Fruit fly (Drosophila melanogaster): ENCODE results near the gene Cpr65Ax1.

Cpr65Ax1 gene

dm6 chr3L:6173826-6174255, 26.1 kb upstream of the Cpr65Ax1 start, which contains the start of the genes fmt and CG7376 (continued):
- TF ChIP-seq CG18011 (GFP tag; optimal IDR thresholded peaks at IDR 0.05): no peak
- no peak for TF ChIP-seq usp (GFP tag; optimal IDR thresholded peaks at IDR 0.05)
- TF ChIP-seq ERR (GFP tag; optimal IDR thresholded peaks at IDR 0.05): no peak
- TF ChIP-seq z (GFP tag; IDR thresholded peaks at IDR 0.05): no peak
- no peak for TF ChIP-seq sc (optimal IDR thresholded peaks at IDR 0.05)
- TF ChIP-seq sc (GFP tag; optimal IDR thresholded peaks at IDR 0.05): no peak
- TF ChIP-seq Six4 (GFP tag; optimal IDR thresholded peaks at IDR 0.05): no peak
- no peak for TF ChIP-seq CG18619 (GFP tag; optimal IDR thresholded peaks at IDR 0.05)
- TF ChIP-seq az2 (GFP tag; optimal IDR thresholded peaks at IDR 0.05): peak; percentile 7
- no peak for TF ChIP-seq Deaf1 (tag; optimal IDR thresholded peaks at IDR 0.05)
- peak; percentile 33 for TF ChIP-seq dmrt11E (tag; optimal IDR thresholded peaks at IDR 0.05)
- TF ChIP-seq CG6854 (GFP tag; optimal IDR thresholded peaks at IDR 0.05): no peak
- no peak for TF ChIP-seq CG14667 (GFP tag; IDR thresholded peaks at IDR 0.05)
- TF ChIP-seq CG9932 (GFP tag; IDR thresholded peaks at IDR 0.05): no peak
- TF ChIP-seq tna (GFP tag; IDR thresholded peaks at IDR 0.05; ENCODE audit: partially characterized antibody): peak; percentile 84
- TF ChIP-seq D19B (GFP tag; optimal IDR thresholded peaks at IDR 0.05): no peak
- TF ChIP-seq CG14710 (tag; optimal IDR thresholded peaks at IDR 0.05): peak; percentile 83
- TF ChIP-seq Usf (GFP tag; optimal IDR thresholded peaks at IDR 0.05): no peak
- TF ChIP-seq gce (GFP tag; IDR thresholded peaks at IDR 0.05): no peak
- no peak for TF ChIP-seq salm (tag; optimal IDR thresholded peaks at IDR 0.05)
- TF ChIP-seq MTF-1 (GFP tag; optimal IDR thresholded peaks at IDR 0.05; ENCODE audit: borderline replicate concordance): no peak
- TF ChIP-seq CG7372 (GFP tag; IDR thresholded peaks at IDR 0.05): no peak
- TF ChIP-seq trh (GFP tag; optimal IDR thresholded peaks at IDR 0.05): no peak
- TF ChIP-seq CG9876 (GFP tag; optimal IDR thresholded peaks at IDR 0.05): no peak
- TF ChIP-seq Gsc (GFP tag; IDR thresholded peaks at IDR 0.05): no peak
- no peak for TF ChIP-seq bigmax (GFP tag; optimal IDR thresholded peaks at IDR 0.05)
- no peak for TF ChIP-seq CHES-1-like (GFP tag; optimal IDR thresholded peaks at IDR 0.05)
- TF ChIP-seq D (optimal IDR thresholded peaks at IDR 0.05): no peak
- TF ChIP-seq D (GFP tag; optimal IDR thresholded peaks at IDR 0.05): no peak
- TF ChIP-seq cas (GFP tag; IDR thresholded peaks at IDR 0.05): no peak
- no peak for TF ChIP-seq CG8281 (tag; optimal IDR thresholded peaks at IDR 0.05)
- TF ChIP-seq ewg (GFP tag; optimal IDR thresholded peaks at IDR 0.05): no peak
- TF ChIP-seq Chrac-16 (GFP tag; optimal IDR thresholded peaks at IDR 0.05): peak; percentile 4
- no peak for TF ChIP-seq HmgD (GFP tag; optimal IDR thresholded peaks at IDR 0.05)
- TF ChIP-seq CG14050 (GFP tag; IDR thresholded peaks at IDR 0.05): no peak
- TF ChIP-seq jigr1 (GFP tag; IDR thresholded peaks at IDR 0.05): no peak
- no peak for TF ChIP-seq zfh1 (GFP tag; IDR thresholded peaks at IDR 0.05)
- no peak for TF ChIP-seq onecut (GFP tag; IDR thresholded peaks at IDR 0.05)
- no peak for TF ChIP-seq CG11504 (tag; optimal IDR thresholded peaks at IDR 0.05)
- no peak for TF ChIP-seq ac (GFP tag; optimal IDR thresholded peaks at IDR 0.05)
- TF ChIP-seq CG3726 (GFP tag; IDR thresholded peaks at IDR 0.05): no peak
- TF ChIP-seq zen2 (GFP tag; IDR thresholded peaks at IDR 0.05; ENCODE audit: partially characterized antibody): peak; percentile 54; the same call in 1 of the 3 replicates
- no peak for TF ChIP-seq CG30431 (GFP tag; optimal IDR thresholded peaks at IDR 0.05)
- TF ChIP-seq Elba2 (GFP tag; optimal IDR thresholded peaks at IDR 0.05): no peak
- no peak for TF ChIP-seq H15 (GFP tag; IDR thresholded peaks at IDR 0.05)
- no peak for TF ChIP-seq CG12942 (GFP tag; optimal IDR thresholded peaks at IDR 0.05)
- TF ChIP-seq knrl (GFP tag; IDR thresholded peaks at IDR 0.05; ENCODE audit: partially characterized antibody): peak; percentile 76
- no peak for TF ChIP-seq Trl (optimal IDR thresholded peaks at IDR 0.05)
- TF ChIP-seq Trl (GFP tag; optimal IDR thresholded peaks at IDR 0.05): no peak
- TF ChIP-seq CG7745 (tag; optimal IDR thresholded peaks at IDR 0.05): no peak
- no peak for TF ChIP-seq slou (GFP tag; optimal IDR thresholded peaks at IDR 0.05)
- no peak for TF ChIP-seq CG12219 (GFP tag; optimal IDR thresholded peaks at IDR 0.05)
- no peak for TF ChIP-seq wdn (GFP tag; IDR thresholded peaks at IDR 0.05)
